Worm (Caenorhabditis elegans): ENCODE data around the gene dyf-19.

dyf-19 gene

DNA sequence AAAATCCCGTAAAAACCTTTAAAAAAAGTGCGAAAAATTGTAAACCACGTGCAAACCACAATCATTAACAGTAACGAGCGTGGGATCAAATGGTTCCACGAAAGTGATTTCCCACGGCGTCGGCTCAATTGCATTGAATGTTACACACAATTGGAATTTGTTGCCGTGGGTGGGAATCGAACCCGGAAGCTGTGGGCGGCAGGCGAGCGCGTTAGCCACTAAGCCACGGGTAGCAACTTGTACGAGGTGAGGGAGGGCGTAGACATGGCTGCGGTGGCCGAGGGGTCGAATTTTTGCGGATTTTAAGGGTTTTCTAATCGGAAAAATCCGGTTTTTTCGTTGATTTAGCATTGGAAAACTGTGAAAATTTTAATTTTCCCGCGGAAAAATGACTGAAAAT is 18.2 kb downstream of the dyf-19 start:
- peak; percentile 56 for TF ChIP-seq unc-39 (tag; optimal IDR thresholded peaks at IDR 0.05)
- peak; percentile 97 for TF ChIP-seq ceh-43 (GFP tag; optimal IDR thresholded peaks at IDR 0.05)
- TF ChIP-seq tbx-8 (GFP tag; optimal IDR thresholded peaks at IDR 0.05) = peak; percentile 97
- peak; percentile 97 for TF ChIP-seq flh-1 (GFP tag; optimal IDR thresholded peaks at IDR 0.05)
- peak; percentile 98 for TF ChIP-seq cnd-1 (tag; optimal IDR thresholded peaks at IDR 0.05)
- TF ChIP-seq nhr-2 (tag; optimal IDR thresholded peaks at IDR 0.05) = no peak
- TF ChIP-seq ces-1 (GFP tag; optimal IDR thresholded peaks at IDR 0.05) = peak; percentile 64
- peak; percentile 99 for TF ChIP-seq sptf-1 (tag; optimal IDR thresholded peaks at IDR 0.05)
- peak; percentile 99 for TF ChIP-seq ham-2 (GFP tag; optimal IDR thresholded peaks at IDR 0.05)
- TF ChIP-seq pha-4 (tag; optimal IDR thresholded peaks at IDR 0.05) = peak; percentile 95
- peak; percentile 51 for TF ChIP-seq hlh-1 (tag; optimal IDR thresholded peaks at IDR 0.05)
- peak; percentile 9 for TF ChIP-seq nhr-76 (tag; optimal IDR thresholded peaks at IDR 0.05)
- peak; percentile 99 for TF ChIP-seq ceh-83 (GFP tag; optimal IDR thresholded peaks at IDR 0.05)
- peak; percentile 87 for TF ChIP-seq nhr-28 (tag; optimal IDR thresholded peaks at IDR 0.05)
- TF ChIP-seq lsy-2 (tag; optimal IDR thresholded peaks at IDR 0.05) = peak; percentile 82
- TF ChIP-seq mls-2 (tag; optimal IDR thresholded peaks at IDR 0.05) = peak; percentile 99
- peak; percentile 90 for TF ChIP-seq mep-1 (tag; optimal IDR thresholded peaks at IDR 0.05)
- TF ChIP-seq nhr-237 (tag; optimal IDR thresholded peaks at IDR 0.05) = peak; percentile 63
- TF ChIP-seq unc-120 (tag; optimal IDR thresholded peaks at IDR 0.05; ENCODE audit: poor library complexity, severe bottlenecking) = peak; percentile 98
- TF ChIP-seq snpc-4 (tag; optimal IDR thresholded peaks at IDR 0.05) = no peak
- no peak for TF ChIP-seq blmp-1 (tag; optimal IDR thresholded peaks at IDR 0.05)
- peak; percentile 98 for TF ChIP-seq lin-32 (GFP tag; optimal IDR thresholded peaks at IDR 0.05)
- TF ChIP-seq elt-3 (tag; optimal IDR thresholded peaks at IDR 0.05) = peak; percentile 44
- peak; percentile 96 for TF ChIP-seq sem-2 (GFP tag; optimal IDR thresholded peaks at IDR 0.05)
- peak; percentile 96 for TF ChIP-seq lin-13 (tag; optimal IDR thresholded peaks at IDR 0.05)
- TF ChIP-seq zip-8 (tag; optimal IDR thresholded peaks at IDR 0.05) = no peak
- peak; percentile 93 for TF ChIP-seq ztf-11 (tag; optimal IDR thresholded peaks at IDR 0.05)
- TF ChIP-seq drap-1 (GFP tag; optimal IDR thresholded peaks at IDR 0.05) = peak; percentile 100
- peak; percentile 95 for TF ChIP-seq bed-3 (GFP tag; optimal IDR thresholded peaks at IDR 0.05)
- peak; percentile 72 for TF ChIP-seq unc-62 (GFP tag; optimal IDR thresholded peaks at IDR 0.05)
- peak; percentile 42 for TF ChIP-seq elt-1 (tag; optimal IDR thresholded peaks at IDR 0.05; ENCODE audit: borderline replicate concordance, insufficient read depth)
- peak; percentile 19 for TF ChIP-seq ceh-39 (tag; optimal IDR thresholded peaks at IDR 0.05)
- TF ChIP-seq mab-5 (tag; optimal IDR thresholded peaks at IDR 0.05) = no peak
- TF ChIP-seq M03D4.4 (tag; optimal IDR thresholded peaks at IDR 0.05) = peak; percentile 98
- peak; percentile 49 for TF ChIP-seq nhr-12 (tag; optimal IDR thresholded peaks at IDR 0.05)

DNA sequence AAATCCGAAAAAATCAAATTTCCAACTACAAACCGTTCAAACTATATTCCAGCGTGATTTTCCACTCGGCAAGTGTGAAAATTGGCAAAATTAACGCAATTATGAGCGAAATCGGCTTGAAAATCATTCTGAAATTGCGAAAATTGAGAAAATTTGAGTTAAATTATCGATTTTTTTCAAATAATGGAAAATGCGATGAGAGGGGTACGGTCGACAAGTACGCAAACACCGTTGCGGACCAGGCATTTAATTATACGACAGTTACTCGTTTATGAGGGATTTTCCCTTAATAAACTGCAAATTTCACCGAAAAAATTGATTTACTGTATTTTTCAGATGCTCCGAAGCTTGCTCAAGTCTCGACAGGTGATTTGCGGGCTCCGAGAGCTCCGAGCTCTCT is 19.1 kb downstream of the dyf-19 start, which contains the start of the genes Y43F8C.7 and mrps-28:
TSS of gene Y43F8C.7 (minus strand) at position 128 of the 400 bp plus-strand sequence.
TSS of gene mrps-28 (plus strand) at position 337 of the 400 bp plus-strand sequence.
- TF ChIP-seq lin-13 (tag; optimal IDR thresholded peaks at IDR 0.05) (peak; percentile 48), lsy-2 (tag; optimal IDR thresholded peaks at IDR 0.05) (peak; percentile 96), ces-1 (GFP tag; optimal IDR thresholded peaks at IDR 0.05) (peak; percentile 82), unc-120 (tag; optimal IDR thresholded peaks at IDR 0.05; ENCODE audit: poor library complexity, severe bottlenecking) (no peak), ceh-39 (tag; optimal IDR thresholded peaks at IDR 0.05) (peak; percentile 83)

DNA sequence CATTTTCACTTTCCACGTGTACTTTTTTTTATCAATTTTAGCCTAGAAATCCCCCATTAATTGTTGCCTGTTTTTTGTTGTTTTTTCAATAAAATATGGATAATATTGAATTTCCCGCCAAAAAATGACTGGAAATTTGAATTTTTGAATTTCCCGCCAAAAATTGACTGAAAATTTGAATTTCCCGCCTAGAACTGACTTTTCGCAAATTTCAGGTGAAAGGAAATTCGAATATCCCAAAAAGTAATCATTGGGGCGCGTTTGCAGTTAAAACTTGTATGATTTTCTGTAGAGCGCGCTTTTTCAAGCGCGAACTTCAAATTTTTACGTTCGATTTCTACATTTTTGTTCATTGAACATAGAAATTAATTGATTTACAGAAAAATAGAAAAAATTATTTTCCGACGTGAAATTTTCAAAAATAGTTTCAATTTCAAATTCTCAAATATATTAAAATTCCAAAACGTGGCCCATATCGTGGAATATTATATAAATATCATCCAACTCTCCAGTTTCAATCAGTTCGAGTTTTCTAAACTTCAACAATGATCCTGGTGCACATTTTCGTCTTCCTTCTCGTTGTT is 20.8 kb downstream of the dyf-19 start, which contains the start of gene Y43F8C.9:
TSS of gene Y43F8C.9 (plus strand) at position 534 of the 584 bp plus-strand sequence.
- TF ChIP-seq drap-1 (GFP tag; optimal IDR thresholded peaks at IDR 0.05) (no peak), unc-39 (tag; optimal IDR thresholded peaks at IDR 0.05) (no peak), ham-2 (GFP tag; optimal IDR thresholded peaks at IDR 0.05) (no peak), lsy-2 (tag; optimal IDR thresholded peaks at IDR 0.05) (no peak), cnd-1 (tag; optimal IDR thresholded peaks at IDR 0.05) (no peak), unc-62 (GFP tag; optimal IDR thresholded peaks at IDR 0.05) (no peak), unc-120 (tag; optimal IDR thresholded peaks at IDR 0.05; ENCODE audit: poor library complexity, severe bottlenecking) (no peak), zip-8 (tag; optimal IDR thresholded peaks at IDR 0.05) (no peak), ztf-11 (tag; optimal IDR thresholded peaks at IDR 0.05) (no peak), sptf-1 (tag; optimal IDR thresholded peaks at IDR 0.05) (no peak), M03D4.4 (tag; optimal IDR thresholded peaks at IDR 0.05) (no peak)

Data from whole organism, mixed stage, embryonic.